Worm (Caenorhabditis elegans): ENCODE data around the gene K02E7.12.

K02E7.12 gene

DNA sequence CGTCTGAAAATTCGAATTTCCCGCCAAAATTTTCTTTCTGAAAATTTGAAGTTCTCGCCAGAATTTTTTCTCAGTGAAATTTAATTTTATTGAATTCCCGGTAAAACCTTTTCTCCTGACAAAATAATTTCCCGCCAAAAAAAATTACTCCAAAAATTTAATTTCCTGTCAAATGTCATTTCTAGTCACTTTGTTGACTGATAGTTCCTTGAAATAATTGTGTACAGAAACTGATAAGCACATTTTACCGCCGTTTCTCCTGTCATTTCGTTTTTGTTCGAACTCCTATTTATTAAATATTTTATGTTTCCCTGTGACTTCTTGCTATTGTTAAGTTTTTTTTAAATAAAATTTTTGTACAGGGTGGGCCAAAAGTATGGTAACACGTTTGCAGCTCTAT lies 7.0 kb upstream of the K02E7.12 start:
- TF ChIP-seq elt-2 (tag; optimal IDR thresholded peaks at IDR 0.05) (peak; percentile 52), nfya-1 (tag; optimal IDR thresholded peaks at IDR 0.05; ENCODE audit: insufficient read depth) (no peak)

DNA sequence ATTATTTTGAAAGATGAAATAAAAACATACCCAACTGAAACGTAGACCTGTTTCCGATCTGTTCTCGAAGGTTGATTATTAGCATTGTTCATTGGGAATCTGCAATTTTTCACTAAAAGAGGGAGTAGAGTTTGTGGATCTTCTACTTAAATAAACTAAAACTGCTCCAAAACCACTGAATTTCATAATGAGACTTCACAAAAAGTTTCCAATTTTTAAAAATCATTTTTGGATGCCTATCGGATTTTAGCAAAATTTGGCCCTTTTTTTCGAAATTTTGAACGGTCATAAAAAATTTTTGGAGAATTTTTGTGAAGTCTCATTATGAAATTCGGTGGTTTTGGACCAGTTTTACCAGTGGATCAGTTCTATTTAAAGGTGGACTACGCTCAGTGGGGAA lies 4.1 kb upstream of the K02E7.12 start, which contains the start of gene K02E7.10:
Gene K02E7.10, minus strand, starts transcription at position 101 of the 400 bp plus-strand sequence.
- TF ChIP-seq nhr-67 (tag; optimal IDR thresholded peaks at IDR 0.05) = no peak
- no peak for TF ChIP-seq fos-1 (tag; optimal IDR thresholded peaks at IDR 0.05)

ce11 chrII:1071432-1071831 lies 457 bp downstream of the K02E7.12 start:
- TF ChIP-seq elt-1 (tag; optimal IDR thresholded peaks at IDR 0.05) = no peak

DNA sequence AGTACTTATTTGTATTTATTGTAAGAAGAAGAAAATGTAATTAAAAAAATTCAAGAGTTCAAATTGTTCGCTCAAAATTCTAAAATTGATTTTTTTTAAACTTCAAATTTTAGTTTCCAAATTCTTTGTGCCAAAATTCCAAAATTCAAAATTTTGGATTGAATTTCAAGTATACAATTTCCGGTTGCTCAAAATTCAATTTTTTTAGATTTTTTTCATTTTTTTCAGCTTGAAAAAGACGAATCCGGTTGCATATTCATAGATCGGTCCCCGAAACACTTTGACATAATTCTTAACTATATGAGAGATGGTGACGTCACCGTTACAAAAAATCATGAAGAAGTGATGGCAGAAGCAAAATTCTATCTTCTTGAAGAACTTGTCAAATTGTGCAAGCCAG lies 1.1 kb downstream of the K02E7.12 start, which contains the start of gene K02E7.4:
Gene K02E7.4, plus strand, starts transcription at position 301 of the 400 bp plus-strand sequence.
- TF ChIP-seq nhr-28 (tag; optimal IDR thresholded peaks at IDR 0.05) (no peak), aly-2 (tag; optimal IDR thresholded peaks at IDR 0.05) (no peak), jun-1 (tag; optimal IDR thresholded peaks at IDR 0.05) (no peak), nhr-67 (tag; optimal IDR thresholded peaks at IDR 0.05) (no peak), ceh-9 (tag; optimal IDR thresholded peaks at IDR 0.05) (no peak), nhr-12 (tag; optimal IDR thresholded peaks at IDR 0.05) (no peak), ztf-11 (tag; optimal IDR thresholded peaks at IDR 0.05) (no peak), sea-2 (GFP tag; optimal IDR thresholded peaks at IDR 0.05) (no peak)

DNA sequence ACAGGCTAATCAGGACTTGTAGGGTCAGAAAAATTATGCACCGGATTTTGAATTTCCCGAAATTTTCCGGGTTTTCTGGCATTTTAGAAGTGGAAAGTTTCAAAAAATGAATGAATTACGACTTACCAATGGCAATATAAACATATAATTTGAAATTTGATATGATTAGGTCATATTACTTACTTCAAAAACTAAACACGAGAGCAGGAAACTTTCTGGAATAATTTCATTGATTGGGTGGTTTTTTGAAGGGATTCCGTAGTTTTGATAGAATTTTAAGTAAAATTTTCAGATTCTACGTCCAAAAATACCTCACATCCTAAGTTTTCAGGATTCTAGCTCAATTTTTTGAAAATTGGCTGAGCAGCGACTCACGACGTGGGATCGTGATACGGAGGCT lies 4.4 kb downstream of the K02E7.12 start, which contains the start of gene K02E7.11:
Gene K02E7.11, minus strand, starts transcription at position 101 of the 400 bp plus-strand sequence.
- TF ChIP-seq ZK546.5 (tag; optimal IDR thresholded peaks at IDR 0.05) = no peak
- no peak for TF ChIP-seq nhr-11 (tag; optimal IDR thresholded peaks at IDR 0.05)
- TF ChIP-seq mml-1 (tag; optimal IDR thresholded peaks at IDR 0.05) = no peak
- no peak for TF ChIP-seq nhr-25 (tag; optimal IDR thresholded peaks at IDR 0.05)
- no peak for TF ChIP-seq elt-3 (tag; optimal IDR thresholded peaks at IDR 0.05)
- no peak for TF ChIP-seq jun-1 (tag; optimal IDR thresholded peaks at IDR 0.05)
- TF ChIP-seq nhr-28 (tag; optimal IDR thresholded peaks at IDR 0.05) = no peak
- TF ChIP-seq ama-1 (optimal IDR thresholded peaks at IDR 0.05) = no peak
- no peak for TF ChIP-seq nhr-77 (tag; optimal IDR thresholded peaks at IDR 0.05)
- no peak for TF ChIP-seq tbx-2 (tag; optimal IDR thresholded peaks at IDR 0.05)
- TF ChIP-seq mdl-1 (tag; optimal IDR thresholded peaks at IDR 0.05) = no peak
- TF ChIP-seq nhr-76 (tag; optimal IDR thresholded peaks at IDR 0.05) = no peak
- TF ChIP-seq aly-2 (tag; optimal IDR thresholded peaks at IDR 0.05) = no peak

DNA sequence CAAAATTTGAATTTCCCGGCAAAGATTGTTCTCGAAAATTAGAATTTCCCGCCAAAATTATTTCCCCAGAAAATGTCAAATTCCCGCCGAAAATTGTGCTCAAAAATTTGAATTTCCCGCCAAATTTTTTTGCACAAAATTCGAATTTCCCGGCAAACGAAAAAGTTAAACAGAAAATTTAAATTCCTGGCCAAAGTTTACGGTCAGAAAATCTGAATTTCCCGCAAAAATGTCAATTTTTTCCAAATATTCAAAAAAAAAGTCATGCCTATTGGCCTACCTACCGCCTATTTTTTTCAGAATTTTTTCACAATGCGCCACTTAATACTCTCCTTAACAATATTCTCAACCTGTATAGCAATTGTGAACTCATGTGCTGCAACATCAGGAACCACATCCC lies 11.9 kb downstream of the K02E7.12 start, which contains the start of gene K02E7.1:
Gene K02E7.1, plus strand, starts transcription at position 301 of the 400 bp plus-strand sequence.
- TF ChIP-seq nhr-76 (tag; optimal IDR thresholded peaks at IDR 0.05) (no peak), ztf-4 (tag; optimal IDR thresholded peaks at IDR 0.05) (no peak), nhr-11 (tag; optimal IDR thresholded peaks at IDR 0.05) (no peak), snpc-4 (tag; optimal IDR thresholded peaks at IDR 0.05) (no peak), elt-2 (tag; optimal IDR thresholded peaks at IDR 0.05) (no peak), skn-1 (tag; optimal IDR thresholded peaks at IDR 0.05) (no peak), nhr-12 (tag; optimal IDR thresholded peaks at IDR 0.05) (no peak)

DNA sequence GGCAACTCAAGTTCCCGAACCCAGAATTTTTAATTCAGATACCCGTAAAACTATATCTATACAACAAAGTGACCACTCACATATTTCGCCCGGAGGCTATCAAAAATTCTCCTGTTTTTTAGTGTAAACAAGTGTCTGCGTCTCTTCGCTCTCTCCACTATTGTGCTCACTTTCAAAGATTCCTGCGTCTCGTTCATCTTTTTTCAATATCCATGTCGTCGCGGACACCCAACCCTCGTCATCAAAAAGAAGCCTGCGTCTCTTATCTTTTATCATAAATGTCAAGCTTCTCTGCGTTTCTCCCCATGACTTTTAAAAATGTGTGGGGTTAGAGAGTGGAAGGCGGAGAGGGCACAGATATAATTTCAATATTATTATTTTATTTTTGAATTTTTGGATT lies 13.9 kb downstream of the K02E7.12 start:
- TF ChIP-seq pha-4 (tag; optimal IDR thresholded peaks at IDR 0.05) = peak; percentile 35
- no peak for TF ChIP-seq nhr-67 (tag; optimal IDR thresholded peaks at IDR 0.05)
- TF ChIP-seq snpc-4 (tag; optimal IDR thresholded peaks at IDR 0.05) = peak; percentile 32
- TF ChIP-seq skn-1 (tag; optimal IDR thresholded peaks at IDR 0.05) = peak; percentile 81
- peak; percentile 57 for TF ChIP-seq egl-5 (tag; optimal IDR thresholded peaks at IDR 0.05)
- TF ChIP-seq lin-39 (tag; optimal IDR thresholded peaks at IDR 0.05) = peak; percentile 11
- TF ChIP-seq ceh-9 (tag; optimal IDR thresholded peaks at IDR 0.05) = no peak
- TF ChIP-seq ceh-28 (tag; optimal IDR thresholded peaks at IDR 0.05) = no peak
- TF ChIP-seq nfya-1 (tag; optimal IDR thresholded peaks at IDR 0.05; ENCODE audit: insufficient read depth) = peak; percentile 61
- TF ChIP-seq lin-15B (tag; optimal IDR thresholded peaks at IDR 0.05) = peak; percentile 10
- TF ChIP-seq hmg-11 (tag; optimal IDR thresholded peaks at IDR 0.05) = peak; percentile 59
- TF ChIP-seq fkh-10 (GFP tag; optimal IDR thresholded peaks at IDR 0.05) = no peak
